Worm (Caenorhabditis elegans) whole organism, early embryonic: ENCODE measurements around the gene acbp-5.

Experiments used
- B0310.2 ChIP-seq: sonication (generic microtip); optimal IDR thresholded peaks from 2 replicates; lab custom pipeline; 2016; ENCODE audit warnings: mild to moderate bottlenecking, missing genetic modification characterization, missing compliant biosample characterization
- F13C5.2 ChIP-seq: sonication (generic microtip); optimal IDR thresholded peaks from 2 replicates; lab custom pipeline; 2017; ENCODE audit warnings: mild to moderate bottlenecking, missing genetic modification characterization, inconsistent platforms, missing compliant biosample characterization
- aly-1 ChIP-seq: sonication (generic microtip); optimal IDR thresholded peaks from 2 replicates; lab custom pipeline; 2016; ENCODE audit warnings: missing genetic modification characterization, missing compliant biosample characterization
- ama-1 ChIP-seq: fragments of 150-350 bp; optimal IDR thresholded peaks from 2 replicates; lab custom pipeline; 2014
- ceh-13 ChIP-seq: fragments of 200-800 bp; sonication (Bioruptor generic); optimal IDR thresholded peaks from 2 replicates; lab custom pipeline; 2018; ENCODE audit warnings: mild to moderate bottlenecking, missing genetic modification characterization, missing compliant biosample characterization
- ceh-36 ChIP-seq: sonication (generic microtip); optimal IDR thresholded peaks from 2 replicates; lab custom pipeline; 2016; ENCODE audit warnings: missing genetic modification characterization, inconsistent platforms, missing compliant biosample characterization
- ets-7 ChIP-seq: sonication (generic microtip); optimal IDR thresholded peaks from 2 replicates; lab custom pipeline; 2016; ENCODE audit warnings: missing genotype, missing genetic modification characterization, missing compliant biosample characterization
- flt-1 ChIP-seq: fragments of 200-800 bp; sonication (Bioruptor generic); IDR thresholded peaks from 2 replicates; pipeline ENCODE4 v1.3.6; 2022; ENCODE audit warnings: missing genetic modification characterization, missing compliant biosample characterization
- hmbx-1 ChIP-seq: sonication (generic microtip); optimal IDR thresholded peaks from 2 replicates; lab custom pipeline; 2016; ENCODE audit warnings: mild to moderate bottlenecking, missing genetic modification characterization, missing compliant biosample characterization
- hmg-4 ChIP-seq: fragments of 200-800 bp; sonication (Bioruptor generic); optimal IDR thresholded peaks from 2 replicates; lab custom pipeline; 2018; ENCODE audit warnings: mild to moderate bottlenecking, missing genetic modification characterization, missing compliant biosample characterization
- hnd-1 ChIP-seq: sonication (generic microtip); optimal IDR thresholded peaks from 2 replicates; lab custom pipeline; 2016; ENCODE audit warnings: missing genetic modification characterization, missing compliant biosample characterization
- pes-1 ChIP-seq: fragments of 200-800 bp; sonication (Bioruptor generic); IDR thresholded peaks from 2 replicates; pipeline ENCODE4 v1.3.6; 2022; ENCODE audit warnings: missing genetic modification reagents, missing genetic modification characterization, missing compliant biosample characterization
- scrt-1 ChIP-seq: fragments of 200-800 bp; sonication (Bioruptor generic); IDR thresholded peaks from 2 replicates; pipeline ENCODE4 v1.3.6; 2022; ENCODE audit warnings: missing genetic modification characterization, missing compliant biosample characterization
- sea-1 ChIP-seq: fragments of 200-800 bp; sonication (Bioruptor generic); conservative IDR thresholded peaks from 2 replicates; pipeline ENCODE4 v1.3.6; 2022; ENCODE audit warnings: missing genetic modification characterization, missing compliant biosample characterization
- tbx-11 ChIP-seq: fragments of 200-800 bp; sonication (Bioruptor generic); IDR thresholded peaks from 2 replicates; pipeline ENCODE4 v1.3.6; 2022; ENCODE audit warnings: missing genetic modification characterization, missing compliant biosample characterization
- tbx-37 ChIP-seq: fragments of 200-800 bp; sonication (Bioruptor generic); conservative IDR thresholded peaks from 2 replicates; pipeline ENCODE4 v1.3.6; 2022; ENCODE audit warnings: missing genetic modification reagents, missing genetic modification characterization, missing compliant biosample characterization
- tra-4 ChIP-seq: sonication (generic microtip); optimal IDR thresholded peaks from 2 replicates; lab custom pipeline; 2017; ENCODE audit warnings: missing genetic modification characterization, missing compliant biosample characterization

The acbp-5 gene

DNA sequence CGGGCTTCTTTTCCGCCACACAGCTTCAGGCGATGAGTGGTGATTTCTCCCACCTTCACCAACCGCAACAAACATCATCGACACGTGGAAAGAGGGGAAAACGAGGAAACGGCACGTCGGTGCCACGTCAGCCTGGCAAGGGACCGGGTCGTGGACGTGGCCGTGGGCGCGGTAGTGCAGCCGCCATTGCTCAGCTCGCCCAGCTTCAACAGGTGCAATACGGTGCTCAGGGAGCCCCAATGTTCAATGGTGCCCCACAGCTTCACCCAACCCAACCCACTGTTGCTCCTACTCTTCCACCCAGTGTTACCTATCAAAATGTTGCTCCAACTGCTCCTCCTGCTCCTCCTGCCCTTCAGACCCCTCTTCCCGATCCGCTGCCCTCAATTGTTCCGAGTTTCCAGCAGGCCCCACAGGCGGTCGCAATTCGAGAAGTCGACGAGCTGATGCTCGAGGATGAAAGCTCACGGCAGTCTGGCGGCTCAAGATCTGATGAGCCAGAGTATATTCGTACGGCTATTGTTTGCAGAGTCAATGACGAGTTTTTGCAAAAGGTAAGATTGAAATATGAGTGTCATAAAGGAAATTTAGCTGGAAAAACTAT, 4.5 kb upstream of the acbp-5 start:
- TF ChIP-seq hmg-4 (GFP tag; lab: Kevin White, UChicago) (no peak), scrt-1 (GFP tag; lab: Robert Waterston, UW) (0 out of 2 replicates have a peak, but pooled peaks have one; percentile 7)

DNA sequence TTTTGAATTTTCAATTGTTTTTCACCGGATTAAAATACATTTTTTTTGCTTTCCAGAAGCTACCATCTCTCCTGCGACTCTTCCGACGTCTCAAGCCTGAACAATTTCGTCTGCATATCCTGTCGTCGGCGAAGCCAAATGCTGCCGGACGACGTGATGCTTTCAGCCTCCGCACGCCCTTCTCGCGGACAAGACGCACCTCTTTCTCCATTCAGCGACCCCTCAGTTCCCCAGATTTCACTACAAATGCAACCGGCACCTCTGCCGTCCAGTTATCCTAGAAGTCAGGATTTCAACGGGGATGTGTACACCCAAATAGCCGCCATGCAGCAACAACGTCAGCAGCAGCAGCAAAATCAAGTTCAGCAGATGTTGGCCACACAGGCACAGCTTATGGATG, 2.8 kb upstream of the acbp-5 start:
- peak; percentile 7 for TF ChIP-seq aly-1 (tag; lab: Kevin White, UChicago)
- no peak for TF ChIP-seq ceh-13 (GFP tag; lab: Kevin White, UChicago)

DNA sequence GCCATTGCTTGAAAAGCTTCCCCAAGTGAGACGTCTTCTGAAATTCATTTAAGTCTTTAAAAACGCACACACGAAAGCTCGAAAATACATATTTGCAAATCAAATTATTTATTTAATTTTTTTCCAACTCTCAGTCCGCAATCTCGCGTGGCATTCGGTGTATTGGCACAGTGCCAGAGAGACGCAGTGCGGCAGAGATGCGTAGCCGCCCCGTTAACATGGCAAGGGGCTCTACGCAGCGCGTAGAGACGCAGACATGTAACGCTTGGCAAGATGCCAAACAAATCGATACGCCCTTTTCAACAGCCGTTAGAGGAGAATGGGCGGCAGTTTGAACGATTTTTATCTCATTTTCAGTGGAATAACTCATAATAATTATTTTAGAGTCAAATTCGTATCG, 2.0 kb upstream of the acbp-5 start, which contains the start of the genes drr-2 and set-16:
drr-2 (minus strand) TSS at position 37 of the 400 bp plus-strand sequence.
set-16 (plus strand) TSS at position 383 of the 400 bp plus-strand sequence.
- TF ChIP-seq pes-1 (GFP tag; lab: Robert Waterston, UW) = peak; percentile 54; the same call in 1 of the 2 replicates
- peak; percentile 20; the same call in 1 of the 2 replicates for TF ChIP-seq tbx-37 (GFP tag; lab: Robert Waterston, UW)
- TF ChIP-seq tra-4 (tag; lab: Kevin White, UChicago) = peak; percentile 34
- no peak for TF ChIP-seq tbx-11 (GFP tag; lab: Robert Waterston, UW)
- TF ChIP-seq sea-1 = peak; percentile 67; the same call in 1 of the 2 replicates
- TF ChIP-seq ceh-13 (GFP tag; lab: Kevin White, UChicago) = no peak
- TF ChIP-seq hmg-4 (GFP tag; lab: Kevin White, UChicago) = peak; percentile 82
- no peak for TF ChIP-seq hnd-1
- peak; percentile 34 for TF ChIP-seq ets-7 (tag; lab: Kevin White, UChicago)
- peak; percentile 51 for TF ChIP-seq ceh-36 (tag; lab: Kevin White, UChicago)
- peak; percentile 50 for TF ChIP-seq flt-1 (GFP tag; lab: Robert Waterston, UW)
- no peak for TF ChIP-seq hmbx-1 (tag; lab: Kevin White, UChicago)
- peak; percentile 90 for TF ChIP-seq F13C5.2 (tag; lab: Kevin White, UChicago)
- TF ChIP-seq B0310.2 (tag; lab: Kevin White, UChicago) = no peak
- TF ChIP-seq scrt-1 (GFP tag; lab: Robert Waterston, UW) = no peak
- no peak for TF ChIP-seq aly-1 (tag; lab: Kevin White, UChicago)
- TF ChIP-seq ama-1 (lab: Kevin White, UChicago) = no peak

DNA sequence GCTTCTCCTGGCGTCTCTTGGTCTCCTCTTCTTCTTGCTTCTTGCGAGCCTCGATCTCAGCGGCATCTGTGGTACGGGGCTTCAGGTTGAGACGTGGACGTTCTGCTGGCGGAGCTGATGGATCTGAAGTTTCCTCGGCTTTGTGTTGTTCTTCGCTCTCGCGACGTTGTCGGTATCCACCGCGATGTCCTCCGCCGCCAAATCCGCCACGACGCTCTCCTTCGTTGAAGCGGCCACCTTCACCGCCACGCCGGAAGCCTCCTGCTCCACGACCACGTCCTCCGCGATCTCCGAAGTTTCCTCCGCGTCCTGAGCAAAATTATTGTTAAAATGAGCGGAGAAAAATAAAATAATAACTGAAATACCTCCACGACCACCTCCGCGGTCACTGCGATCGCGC, 1.3 kb upstream of the acbp-5 start:
- TF ChIP-seq pes-1 (GFP tag; lab: Robert Waterston, UW) = no peak
- TF ChIP-seq tbx-37 (GFP tag; lab: Robert Waterston, UW) = no peak
- no peak for TF ChIP-seq sea-1
- TF ChIP-seq F13C5.2 (tag; lab: Kevin White, UChicago) = no peak
- TF ChIP-seq hmbx-1 (tag; lab: Kevin White, UChicago) = no peak
- TF ChIP-seq hmg-4 (GFP tag; lab: Kevin White, UChicago) = no peak
- no peak for TF ChIP-seq hnd-1
- TF ChIP-seq ceh-36 (tag; lab: Kevin White, UChicago) = no peak
- TF ChIP-seq flt-1 (GFP tag; lab: Robert Waterston, UW) = no peak
- TF ChIP-seq tbx-11 (GFP tag; lab: Robert Waterston, UW) = no peak
- no peak for TF ChIP-seq ama-1 (lab: Kevin White, UChicago)
- no peak for TF ChIP-seq tra-4 (tag; lab: Kevin White, UChicago)
- TF ChIP-seq ceh-13 (GFP tag; lab: Kevin White, UChicago) = no peak
- TF ChIP-seq ets-7 (tag; lab: Kevin White, UChicago) = no peak
- TF ChIP-seq aly-1 (tag; lab: Kevin White, UChicago) = no peak

DNA sequence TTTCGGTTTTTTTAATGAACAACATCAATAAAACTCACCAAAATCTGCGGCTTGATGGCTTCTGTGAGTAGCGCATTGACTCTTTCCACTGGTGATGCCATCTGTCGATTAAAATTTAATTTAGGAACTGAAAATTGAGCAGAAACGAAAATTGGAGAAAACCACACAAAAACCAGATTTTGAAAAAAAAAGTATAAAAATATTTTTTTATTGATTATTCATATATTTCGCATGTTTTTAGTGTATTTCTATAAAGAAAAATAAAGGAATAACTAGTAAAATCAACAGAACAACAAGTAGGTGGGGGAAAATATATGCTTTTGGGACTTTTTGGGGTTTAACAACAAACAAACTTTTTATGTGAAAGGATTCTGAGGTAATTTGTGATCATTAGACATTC, 739 bp upstream of the acbp-5 start, which contains the start of gene T12D8.10:
T12D8.10 (minus strand) TSS at position 101 of the 400 bp plus-strand sequence.
- TF ChIP-seq tbx-11 (GFP tag; lab: Robert Waterston, UW) = no peak
- no peak for TF ChIP-seq hmbx-1 (tag; lab: Kevin White, UChicago)
- no peak for TF ChIP-seq F13C5.2 (tag; lab: Kevin White, UChicago)
- TF ChIP-seq ama-1 (lab: Kevin White, UChicago) = no peak
- no peak for TF ChIP-seq aly-1 (tag; lab: Kevin White, UChicago)
- no peak for TF ChIP-seq hnd-1
- no peak for TF ChIP-seq ceh-13 (GFP tag; lab: Kevin White, UChicago)
- no peak for TF ChIP-seq scrt-1 (GFP tag; lab: Robert Waterston, UW)
- no peak for TF ChIP-seq tbx-37 (GFP tag; lab: Robert Waterston, UW)
- TF ChIP-seq tra-4 (tag; lab: Kevin White, UChicago) = no peak

DNA sequence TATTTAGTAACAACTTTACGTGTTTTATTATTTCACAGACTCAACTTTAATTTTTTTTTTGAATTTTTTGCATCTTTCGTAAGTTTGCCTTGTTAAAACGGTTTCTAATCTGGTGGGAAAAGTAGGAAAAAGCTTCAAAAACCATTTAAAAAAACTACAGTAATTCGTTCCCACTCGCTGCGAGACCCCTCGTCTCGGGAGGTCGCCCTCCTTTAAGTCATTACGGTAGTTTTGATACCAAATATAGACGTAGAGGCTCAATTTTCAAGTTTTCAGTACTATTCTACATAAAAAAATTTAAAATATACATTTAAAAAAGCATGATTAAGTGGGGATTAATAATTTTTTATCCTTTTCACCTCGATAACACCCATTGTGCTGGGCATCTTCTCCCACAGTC, 619 bp downstream of the acbp-5 start:
- TF ChIP-seq hnd-1 (no peak), ets-7 (tag; lab: Kevin White, UChicago) (no peak), tra-4 (tag; lab: Kevin White, UChicago) (no peak), B0310.2 (tag; lab: Kevin White, UChicago) (no peak), hmg-4 (GFP tag; lab: Kevin White, UChicago) (no peak), tbx-11 (GFP tag; lab: Robert Waterston, UW) (no peak), scrt-1 (GFP tag; lab: Robert Waterston, UW) (no peak), ama-1 (lab: Kevin White, UChicago) (no peak), ceh-36 (tag; lab: Kevin White, UChicago) (no peak), pes-1 (GFP tag; lab: Robert Waterston, UW) (no peak), ceh-13 (GFP tag; lab: Kevin White, UChicago) (no peak), flt-1 (GFP tag; lab: Robert Waterston, UW) (no peak), sea-1 (no peak), hmbx-1 (tag; lab: Kevin White, UChicago) (no peak), F13C5.2 (tag; lab: Kevin White, UChicago) (no peak), aly-1 (tag; lab: Kevin White, UChicago) (no peak)

DNA sequence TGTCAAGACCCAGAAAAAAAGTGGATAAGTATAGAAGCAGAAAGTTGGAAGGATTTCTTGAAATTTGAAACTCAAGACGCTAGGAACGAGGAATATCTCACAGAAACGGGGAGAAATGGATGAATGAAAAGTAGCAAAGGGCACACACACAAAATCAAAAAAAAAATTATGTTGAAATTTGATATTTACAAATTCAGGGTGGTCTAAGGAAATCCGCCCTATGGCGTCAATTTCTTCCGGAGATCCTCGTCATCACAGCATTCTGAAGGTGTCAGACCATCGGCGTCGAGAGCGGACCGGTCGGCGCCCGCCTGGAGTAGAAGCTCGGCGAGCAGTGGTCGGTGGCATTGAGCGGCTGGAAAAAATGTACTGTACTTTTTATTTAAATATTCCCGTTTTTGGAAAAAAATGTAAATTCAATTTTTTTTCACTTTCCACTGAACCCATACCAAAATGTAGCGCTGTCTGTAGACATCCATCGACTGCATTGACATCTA, 1.4 kb downstream of the acbp-5 start:
- TF ChIP-seq flt-1 (GFP tag; lab: Robert Waterston, UW) (no peak), hnd-1 (no peak), B0310.2 (tag; lab: Kevin White, UChicago) (no peak), tbx-11 (GFP tag; lab: Robert Waterston, UW) (no peak), hmbx-1 (tag; lab: Kevin White, UChicago) (no peak), pes-1 (GFP tag; lab: Robert Waterston, UW) (no peak), ets-7 (tag; lab: Kevin White, UChicago) (no peak), hmg-4 (GFP tag; lab: Kevin White, UChicago) (no peak), ceh-36 (tag; lab: Kevin White, UChicago) (no peak), ceh-13 (GFP tag; lab: Kevin White, UChicago) (no peak), tra-4 (tag; lab: Kevin White, UChicago) (no peak), sea-1 (no peak), scrt-1 (GFP tag; lab: Robert Waterston, UW) (no peak), tbx-37 (GFP tag; lab: Robert Waterston, UW) (no peak), aly-1 (tag; lab: Kevin White, UChicago) (no peak), F13C5.2 (tag; lab: Kevin White, UChicago) (no peak)
